Worm (Caenorhabditis elegans) whole organism, midembryonic: Measurements from ENCODE around the gene C31E10.5.
A peak's percentile ranks its signal among the peaks of the same experiment; 100 is the strongest.

Experiments
- T22C8.4 ChIP-seq: fragments of 200-800 bp; sonication (Bioruptor generic); IDR thresholded peaks from 2 replicates; pipeline ENCODE4 v1.3.6; 2022; ENCODE audit warnings: missing genetic modification characterization, missing compliant biosample characterization
- cog-1 ChIP-seq: sonication (generic microtip); optimal IDR thresholded peaks from 2 replicates; lab custom pipeline; 2016; ENCODE audit warnings: missing genetic modification characterization, missing compliant biosample characterization
- flt-1 ChIP-seq: fragments of 200-800 bp; sonication (Bioruptor generic); IDR thresholded peaks from 2 replicates; pipeline ENCODE4 v1.3.6; 2022; ENCODE audit warnings: missing genetic modification characterization, missing compliant biosample characterization
- klf-2 ChIP-seq: fragments of 200-800 bp; sonication (Bioruptor generic); conservative IDR thresholded peaks from 2 replicates; pipeline ENCODE4 v1.3.6; 2022; ENCODE audit warnings: missing genetic modification reagents, missing genetic modification characterization, missing compliant biosample characterization
- med-1 ChIP-seq: sonication (generic microtip); optimal IDR thresholded peaks from 2 replicates; lab custom pipeline; 2017; ENCODE audit warnings: missing genetic modification characterization, mild to moderate bottlenecking, missing compliant biosample characterization, antibody characterized with exemption, missing genetic modification reagents; ENCODE audit not compliant: insufficient read depth
- ref-1 ChIP-seq: fragments of 200-800 bp; sonication (Bioruptor generic); conservative IDR thresholded peaks from 2 replicates; pipeline ENCODE4 v1.3.6; 2022; ENCODE audit warnings: missing genetic modification reagents, missing genetic modification characterization, missing compliant biosample characterization
- tab-1 ChIP-seq: fragments of 200-800 bp; sonication (Bioruptor generic); IDR thresholded peaks from 2 replicates; pipeline ENCODE4 v1.3.6; 2022; ENCODE audit warnings: missing genetic modification characterization, missing compliant biosample characterization
- ztf-23 ChIP-seq: fragments of 200-800 bp; sonication (Bioruptor generic); IDR thresholded peaks from 2 replicates; pipeline ENCODE4 v1.3.6; 2022; ENCODE audit warnings: missing genetic modification reagents, missing genetic modification characterization, missing compliant biosample characterization
- ztf-29 ChIP-seq: fragments of 200-800 bp; sonication (Bioruptor generic); IDR thresholded peaks from 2 replicates; pipeline ENCODE4 v1.3.6; 2022; ENCODE audit warnings: missing genetic modification reagents, missing genetic modification characterization, missing compliant biosample characterization

Gene C31E10.5

DNA sequence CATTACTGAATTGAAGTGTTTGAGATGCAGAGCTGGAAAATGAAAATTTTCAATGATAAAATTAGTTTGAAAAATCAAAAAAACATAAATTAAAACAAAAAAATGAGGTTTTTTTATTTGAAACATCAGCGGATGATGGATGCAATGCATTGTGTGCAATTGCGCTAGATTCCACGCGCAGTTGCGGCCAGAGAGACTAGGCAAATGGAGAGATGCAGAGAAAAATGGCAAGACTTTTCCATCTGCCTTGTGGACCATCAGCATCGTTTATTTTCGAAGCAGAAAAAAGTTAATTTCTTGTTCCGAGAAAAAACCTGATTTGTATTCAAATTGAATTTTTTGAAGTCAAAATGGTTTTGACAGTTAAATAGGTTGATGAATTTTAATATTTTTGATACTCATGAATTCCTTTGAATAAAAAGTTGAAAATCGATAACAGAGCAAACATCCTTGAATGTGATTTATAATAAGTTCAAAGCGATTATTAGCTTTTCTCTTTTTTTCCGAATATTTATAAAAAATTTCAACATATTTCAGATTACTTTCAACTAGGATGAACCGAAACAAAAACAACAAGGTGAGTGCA lies at the start of gene C31E10.5, which contains the start of gene C31E10.6:
C31E10.5 (minus strand) TSS at position 32 of the 586 bp plus-strand sequence.
C31E10.6 (plus strand) TSS at position 536 of the 586 bp plus-strand sequence.
- TF ChIP-seq tab-1 (GFP tag; lab: Robert Waterston, UW), result no peak
- TF ChIP-seq ztf-23 (GFP tag; lab: Robert Waterston, UW), result no peak
- TF ChIP-seq ztf-29, result no peak
- 0 out of 2 replicates have a peak, but pooled peaks have one; percentile 50 for TF ChIP-seq flt-1
- TF ChIP-seq cog-1 (tag; lab: Kevin White, UChicago), result peak; percentile 34

DNA sequence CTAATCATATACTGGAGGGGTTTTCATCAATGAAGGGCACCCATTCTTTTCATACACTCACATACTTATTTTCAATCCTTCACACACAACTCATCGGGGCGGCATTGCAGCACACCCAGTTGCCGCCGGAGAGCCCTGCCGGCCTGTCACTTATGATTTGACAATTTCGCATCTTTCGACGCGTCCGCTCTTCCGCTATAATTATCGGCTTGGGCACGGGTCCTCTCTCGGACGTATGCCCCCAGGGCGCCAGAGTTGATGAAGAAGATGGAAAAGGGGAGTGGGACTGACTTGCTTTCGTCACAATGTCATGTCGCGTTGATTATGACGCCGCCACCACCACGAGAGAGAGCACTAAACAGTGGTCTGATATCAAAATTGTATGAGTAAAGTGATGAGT lies 48.7 kb upstream of the C31E10.5 start:
- no peak for TF ChIP-seq tab-1 (GFP tag; lab: Robert Waterston, UW)
- no peak for TF ChIP-seq ztf-29
- TF ChIP-seq T22C8.4 (GFP tag; lab: Robert Waterston, UW), result no peak
- TF ChIP-seq klf-2 (GFP tag; lab: Robert Waterston, UW), result no peak

DNA sequence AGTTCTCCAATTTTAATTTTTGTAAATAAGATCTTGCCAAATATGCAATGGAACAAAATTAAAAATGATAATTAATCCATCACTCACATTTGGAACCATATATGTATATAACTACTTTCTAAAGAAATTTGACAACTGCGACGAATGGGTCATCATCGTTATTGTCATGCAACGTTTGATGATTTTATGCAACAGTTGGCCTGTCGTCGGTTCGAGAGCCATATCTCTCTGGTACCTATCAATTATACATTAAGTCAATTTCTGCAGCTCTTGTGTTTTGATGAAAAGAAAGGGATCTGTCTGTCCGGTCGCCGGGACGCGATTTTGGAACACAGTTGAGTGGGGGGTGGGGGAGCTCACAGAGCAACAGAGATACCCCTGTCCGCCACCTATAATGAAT lies 43.7 kb upstream of the C31E10.5 start:
- TF ChIP-seq T22C8.4 (GFP tag; lab: Robert Waterston, UW) (no peak), ref-1 (GFP tag; lab: Robert Waterston, UW) (no peak), tab-1 (GFP tag; lab: Robert Waterston, UW) (no peak), klf-2 (GFP tag; lab: Robert Waterston, UW) (no peak), ztf-29 (no peak), ztf-23 (GFP tag; lab: Robert Waterston, UW) (no peak), cog-1 (tag; lab: Kevin White, UChicago) (no peak), med-1 (GFP tag; lab: Kevin White, UChicago) (no peak)

DNA sequence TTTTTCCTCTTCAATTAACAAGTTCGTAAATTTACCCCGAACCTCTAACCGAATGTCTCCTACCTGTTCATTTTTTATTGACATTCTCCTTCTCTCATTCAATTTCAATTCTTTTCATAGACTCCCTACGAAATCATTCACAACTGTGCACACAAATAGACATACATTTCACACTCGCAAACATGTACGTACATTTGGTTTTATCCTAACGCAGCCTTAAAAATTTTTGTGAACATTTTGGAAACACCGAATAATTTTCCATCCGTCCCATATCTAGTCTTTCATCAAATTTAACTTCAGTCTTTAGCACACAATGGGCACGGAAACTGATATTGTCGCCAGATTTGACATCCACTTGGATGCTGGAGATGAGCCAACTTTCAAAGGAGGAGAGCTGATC lies 37.9 kb upstream of the C31E10.5 start, which contains the start of gene arrd-25:
arrd-25 (plus strand) TSS at position 301 of the 400 bp plus-strand sequence.
- TF ChIP-seq klf-2 (GFP tag; lab: Robert Waterston, UW) (no peak), ztf-23 (GFP tag; lab: Robert Waterston, UW) (no peak), ztf-29 (no peak), ref-1 (GFP tag; lab: Robert Waterston, UW) (no peak), flt-1 (no peak), tab-1 (GFP tag; lab: Robert Waterston, UW) (no peak), med-1 (GFP tag; lab: Kevin White, UChicago) (no peak), cog-1 (tag; lab: Kevin White, UChicago) (no peak), T22C8.4 (GFP tag; lab: Robert Waterston, UW) (no peak)

DNA sequence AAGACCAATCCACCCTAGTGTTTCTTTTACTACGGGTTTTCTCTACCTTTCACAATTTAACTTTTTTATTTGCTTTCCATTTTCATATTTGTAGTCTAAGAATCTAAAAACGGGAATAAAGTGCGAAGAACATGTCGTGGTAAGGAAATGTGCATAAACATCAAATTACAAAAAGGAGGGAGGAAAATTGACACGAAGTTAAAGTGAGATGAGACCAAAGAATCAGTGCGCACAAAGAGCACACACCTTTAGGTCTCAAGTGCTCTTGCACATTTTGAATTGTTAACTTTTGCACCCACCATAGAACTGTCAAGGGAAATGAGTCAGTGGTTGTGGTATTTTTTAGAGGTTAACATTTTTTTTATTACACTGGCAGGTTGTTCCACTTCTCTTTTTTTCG lies 34.9 kb upstream of the C31E10.5 start:
- TF ChIP-seq cog-1 (tag; lab: Kevin White, UChicago), result no peak
- no peak for TF ChIP-seq ztf-23 (GFP tag; lab: Robert Waterston, UW)
- no peak for TF ChIP-seq klf-2 (GFP tag; lab: Robert Waterston, UW)
- TF ChIP-seq ref-1 (GFP tag; lab: Robert Waterston, UW), result no peak
- no peak for TF ChIP-seq tab-1 (GFP tag; lab: Robert Waterston, UW)
- no peak for TF ChIP-seq ztf-29
- TF ChIP-seq med-1 (GFP tag; lab: Kevin White, UChicago), result no peak
- no peak for TF ChIP-seq flt-1
- no peak for TF ChIP-seq T22C8.4 (GFP tag; lab: Robert Waterston, UW)

DNA sequence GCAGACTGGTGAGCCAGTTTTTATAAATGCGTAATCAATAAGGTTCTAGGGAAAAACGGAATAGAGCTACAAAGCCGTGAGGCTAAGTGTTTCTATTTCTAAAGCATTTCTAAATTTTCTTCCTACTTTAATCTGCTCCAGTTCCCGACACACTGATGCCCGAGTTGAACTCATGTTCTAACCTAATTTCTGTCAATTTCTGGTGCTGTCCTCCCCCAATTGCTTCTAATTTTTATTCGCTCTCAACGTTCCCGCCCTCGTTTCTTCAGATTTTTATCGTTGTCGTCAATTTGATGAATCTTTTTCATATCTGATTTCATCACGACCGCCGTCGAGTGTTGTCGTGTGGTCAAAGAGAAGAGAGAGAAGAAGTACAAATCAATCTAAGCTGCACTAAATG lies 34.2 kb upstream of the C31E10.5 start:
- no peak for TF ChIP-seq tab-1 (GFP tag; lab: Robert Waterston, UW)
- TF ChIP-seq med-1 (GFP tag; lab: Kevin White, UChicago), result no peak
- TF ChIP-seq cog-1 (tag; lab: Kevin White, UChicago), result no peak
- TF ChIP-seq ztf-23 (GFP tag; lab: Robert Waterston, UW), result no peak
- TF ChIP-seq klf-2 (GFP tag; lab: Robert Waterston, UW), result no peak
- TF ChIP-seq flt-1, result no peak
- no peak for TF ChIP-seq ztf-29
- no peak for TF ChIP-seq T22C8.4 (GFP tag; lab: Robert Waterston, UW)
- no peak for TF ChIP-seq ref-1 (GFP tag; lab: Robert Waterston, UW)

DNA sequence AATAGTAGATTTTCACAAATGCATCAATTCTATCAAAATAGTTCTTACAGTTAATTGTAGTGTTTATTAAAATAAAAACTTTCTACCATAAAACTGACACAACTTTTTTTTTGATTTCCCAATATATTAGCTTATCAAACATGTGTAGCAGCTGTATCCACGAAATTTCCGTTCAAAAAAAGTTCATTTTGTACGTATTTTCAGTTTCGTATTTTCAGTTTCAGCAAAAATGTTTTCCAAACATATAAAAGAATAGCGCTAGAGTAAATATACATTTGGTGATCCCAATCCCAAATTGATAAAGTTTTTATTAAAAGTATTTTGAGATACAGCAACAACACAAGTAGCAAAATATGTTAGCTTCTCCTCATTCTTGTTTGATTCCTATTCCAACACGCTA lies 33.8 kb upstream of the C31E10.5 start:
- TF ChIP-seq ztf-23 (GFP tag; lab: Robert Waterston, UW), result no peak
- no peak for TF ChIP-seq T22C8.4 (GFP tag; lab: Robert Waterston, UW)
- no peak for TF ChIP-seq cog-1 (tag; lab: Kevin White, UChicago)
- TF ChIP-seq tab-1 (GFP tag; lab: Robert Waterston, UW), result no peak
- TF ChIP-seq ztf-29, result no peak
- no peak for TF ChIP-seq med-1 (GFP tag; lab: Kevin White, UChicago)
- TF ChIP-seq klf-2 (GFP tag; lab: Robert Waterston, UW), result no peak
- no peak for TF ChIP-seq ref-1 (GFP tag; lab: Robert Waterston, UW)
- no peak for TF ChIP-seq flt-1

DNA sequence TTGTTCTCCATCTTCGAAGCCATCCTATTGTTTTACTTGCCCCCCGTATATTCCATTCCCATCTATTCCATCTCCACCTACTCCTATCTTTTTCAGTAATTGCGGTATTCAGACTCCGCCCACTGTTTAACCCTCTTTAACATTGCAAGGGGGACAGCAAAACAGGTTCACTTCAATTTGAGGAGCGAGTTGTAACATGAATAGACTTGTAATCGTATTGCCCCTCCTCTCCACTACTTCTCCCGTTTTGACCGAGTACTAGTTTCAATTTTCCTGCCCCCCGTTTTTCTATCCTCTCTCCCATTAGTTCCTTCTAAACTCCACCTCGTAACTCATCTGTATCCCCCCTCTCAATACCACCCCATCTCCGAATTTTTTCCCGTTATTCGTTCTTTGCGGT lies 32.9 kb upstream of the C31E10.5 start:
- no peak for TF ChIP-seq med-1 (GFP tag; lab: Kevin White, UChicago)
- no peak for TF ChIP-seq klf-2 (GFP tag; lab: Robert Waterston, UW)
- TF ChIP-seq cog-1 (tag; lab: Kevin White, UChicago), result no peak
- TF ChIP-seq ztf-23 (GFP tag; lab: Robert Waterston, UW), result no peak
- TF ChIP-seq T22C8.4 (GFP tag; lab: Robert Waterston, UW), result no peak
- no peak for TF ChIP-seq flt-1
- TF ChIP-seq ztf-29, result no peak
- no peak for TF ChIP-seq ref-1 (GFP tag; lab: Robert Waterston, UW)

DNA sequence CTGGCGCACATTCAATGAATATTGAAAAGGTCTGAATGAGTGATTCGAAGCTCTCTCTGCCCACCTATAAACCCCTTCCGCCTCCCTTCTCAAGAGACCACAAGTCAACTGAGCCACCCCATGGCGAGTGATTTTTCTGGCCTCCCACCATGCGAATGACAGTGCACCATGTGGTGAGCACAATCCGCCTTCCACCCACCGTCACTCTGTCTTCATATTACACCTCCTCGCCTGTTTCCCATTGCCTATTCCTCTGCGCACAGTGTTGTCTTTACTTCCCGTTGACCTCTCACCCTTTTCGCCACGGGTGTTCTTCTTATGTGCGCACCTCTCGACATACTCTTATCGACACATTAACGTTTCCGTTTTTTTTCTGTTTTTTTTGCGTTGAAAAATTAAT lies 31.3 kb upstream of the C31E10.5 start:
- TF ChIP-seq flt-1, result no peak
- TF ChIP-seq tab-1 (GFP tag; lab: Robert Waterston, UW), result no peak
- no peak for TF ChIP-seq ztf-29
- no peak for TF ChIP-seq ref-1 (GFP tag; lab: Robert Waterston, UW)
- TF ChIP-seq T22C8.4 (GFP tag; lab: Robert Waterston, UW), result no peak
- TF ChIP-seq ztf-23 (GFP tag; lab: Robert Waterston, UW), result no peak
- TF ChIP-seq klf-2 (GFP tag; lab: Robert Waterston, UW), result no peak
- TF ChIP-seq med-1 (GFP tag; lab: Kevin White, UChicago), result no peak
- no peak for TF ChIP-seq cog-1 (tag; lab: Kevin White, UChicago)
